Worm (Caenorhabditis elegans) whole organism, L1 larva: Measurements from ENCODE around the gene cal-2.

Experiments used
- F16B12.6 ChIP-seq: fragments of 150-350 bp; optimal IDR thresholded peaks from 2 replicates; lab custom pipeline; 2014; ENCODE audit warnings: missing biosample characterization, missing genetic modification characterization
- Y116A8C.19 ChIP-seq: sonication (generic microtip); optimal IDR thresholded peaks from 2 replicates; lab custom pipeline; 2016; ENCODE audit warnings: missing compliant biosample characterization, missing genetic modification characterization, borderline replicate concordance
- alr-1 ChIP-seq: fragments of 200-800 bp; sonication (Bioruptor generic); optimal IDR thresholded peaks from 2 replicates; lab custom pipeline; 2018; ENCODE audit warnings: borderline replicate concordance, mild to moderate bottlenecking, missing genetic modification characterization, missing compliant biosample characterization
- ama-1 ChIP-seq: fragments of 150-350 bp; optimal IDR thresholded peaks from 2 replicates; lab custom pipeline; 2014
- blmp-1 ChIP-seq: fragments of 150-350 bp; optimal IDR thresholded peaks from 2 replicates; lab custom pipeline; 2014; ENCODE audit warnings: missing biosample characterization, missing genetic modification characterization
- ceh-8 ChIP-seq: fragments of 200-800 bp; sonication (Bioruptor generic); optimal IDR thresholded peaks from 2 replicates; lab custom pipeline; 2018; ENCODE audit warnings: mild to moderate bottlenecking, missing genetic modification characterization, moderate library complexity, missing compliant biosample characterization
- ceh-82 ChIP-seq, 3 experiments: fragments of 150-350 bp in 1 of 3; sonication (generic microtip) in 2 of 3; optimal IDR thresholded peaks; 2 replicates each; lab custom pipeline; 2014 to 2017; ENCODE audit warnings: missing biosample characterization in 3 of 3, missing genetic modification characterization in 3 of 3
- ces-1 ChIP-seq: fragments of 150-350 bp; optimal IDR thresholded peaks from 2 replicates; lab custom pipeline; 2014; ENCODE audit warnings: missing biosample characterization, missing genetic modification reagents, missing genetic modification characterization
- dpl-1 ChIP-seq, 3 experiments: fragments of 150-350 bp in 2 of 3; sonication (generic microtip) in 1 of 3; optimal IDR thresholded peaks; 2 replicates each; lab custom pipeline; 2014 to 2017; ENCODE audit warnings: missing biosample characterization in 3 of 3, missing genetic modification characterization in 3 of 3, missing genetic modification reagents in 3 of 3
- efl-1 ChIP-seq, 4 experiments: fragments of 150-350 bp; optimal IDR thresholded peaks in 3 of 4; peaks in 1 of 4; 1 replicate in 1 of 4; 2 replicates in 3 of 4; lab custom pipeline; 2014; ENCODE audit warnings: missing biosample characterization in 2 of 4, missing genetic modification characterization in 2 of 4, missing genetic modification reagents in 2 of 4
- egl-27 ChIP-seq, 2 experiments: fragments of 150-350 bp in 1 of 2; sonication (generic microtip); optimal IDR thresholded peaks; 3 replicates each; lab custom pipeline; 2017 to 2018; ENCODE audit warnings: missing biosample characterization in 2 of 2, missing genetic modification characterization in 2 of 2, missing genetic modification reagents in 2 of 2
- elt-2 ChIP-seq: sonication (generic microtip); optimal IDR thresholded peaks from 2 replicates; lab custom pipeline; 2016; ENCODE audit warnings: missing genetic modification characterization, mild to moderate bottlenecking, inconsistent platforms, missing compliant biosample characterization, missing genetic modification reagents
- elt-3 ChIP-seq, 6 experiments: fragments of 150-350 bp in 1 of 6; sonication (generic microtip); optimal IDR thresholded peaks; 2 replicates each; lab custom pipeline; 2017 to 2018; ENCODE audit warnings: missing biosample characterization in 6 of 6, missing genetic modification characterization in 6 of 6, inconsistent platforms in 1 of 6
- fos-1 ChIP-seq: fragments of 150-350 bp; optimal IDR thresholded peaks from 2 replicates; lab custom pipeline; 2014; ENCODE audit warnings: missing biosample characterization, missing genetic modification characterization
- hlh-17 ChIP-seq: fragments of 200-800 bp; sonication (Bioruptor generic); optimal IDR thresholded peaks from 2 replicates; lab custom pipeline; 2018; ENCODE audit warnings: missing genetic modification characterization, mild to moderate bottlenecking, missing compliant biosample characterization, moderate library complexity, borderline replicate concordance
- hlh-4 ChIP-seq: sonication (generic microtip); optimal IDR thresholded peaks from 2 replicates; lab custom pipeline; 2016; ENCODE audit warnings: mild to moderate bottlenecking, missing genetic modification characterization, missing compliant biosample characterization
- irx-1 ChIP-seq: sonication (generic microtip); optimal IDR thresholded peaks from 2 replicates; lab custom pipeline; 2016; ENCODE audit warnings: missing genetic modification characterization, missing compliant biosample characterization
- isw-1 ChIP-seq: fragments of 200-800 bp; sonication (Bioruptor generic); IDR thresholded peaks from 2 replicates; pipeline ENCODE4 v1.3.6; 2022; ENCODE audit warnings: missing genetic modification characterization, missing compliant biosample characterization
- jun-1 ChIP-seq: fragments of 150-350 bp; optimal IDR thresholded peaks from 2 replicates; lab custom pipeline; 2014; ENCODE audit warnings: missing biosample characterization, missing genetic modification reagents, missing genetic modification characterization
- lin-13 ChIP-seq: fragments of 150-350 bp; optimal IDR thresholded peaks from 2 replicates; lab custom pipeline; 2014; ENCODE audit warnings: missing biosample characterization, missing genetic modification reagents, missing genetic modification characterization
- lin-14 ChIP-seq: fragments of 200-800 bp; sonication (Bioruptor generic); optimal IDR thresholded peaks from 2 replicates; lab custom pipeline; 2018; ENCODE audit warnings: mild to moderate bottlenecking, missing genetic modification characterization, moderate library complexity, missing compliant biosample characterization
- lsy-2 ChIP-seq, 2 experiments: fragments of 150-350 bp; optimal IDR thresholded peaks; 2 replicates each; lab custom pipeline; 2014; ENCODE audit warnings: missing biosample characterization in 2 of 2, missing genetic modification characterization in 2 of 2
- mdl-1 ChIP-seq, 2 experiments: fragments of 150-350 bp; optimal IDR thresholded peaks; 2 replicates each; lab custom pipeline; 2014 to 2017; ENCODE audit warnings: missing biosample characterization in 2 of 2, missing genetic modification characterization in 2 of 2, inconsistent platforms in 1 of 2
- nhr-11 ChIP-seq: fragments of 150-350 bp; optimal IDR thresholded peaks from 2 replicates; lab custom pipeline; 2014; ENCODE audit warnings: missing biosample characterization, missing genetic modification characterization
- nhr-12 ChIP-seq: sonication (generic microtip); optimal IDR thresholded peaks from 2 replicates; lab custom pipeline; 2017; ENCODE audit warnings: missing biosample characterization, missing genetic modification characterization
- nhr-19 ChIP-seq: fragments of 200-800 bp; sonication (Bioruptor generic); conservative IDR thresholded peaks from 2 replicates; pipeline ENCODE4 v1.3.6; 2022; ENCODE audit warnings: missing genetic modification characterization, missing compliant biosample characterization
- nhr-20 ChIP-seq: sonication (generic microtip); optimal IDR thresholded peaks from 2 replicates; lab custom pipeline; 2016; ENCODE audit warnings: mild to moderate bottlenecking, missing genetic modification characterization, missing compliant biosample characterization
- nhr-47 ChIP-seq: sonication (generic microtip); optimal IDR thresholded peaks from 2 replicates; lab custom pipeline; 2016; ENCODE audit warnings: mild to moderate bottlenecking, missing genetic modification characterization, moderate library complexity, missing compliant biosample characterization
- nhr-71 ChIP-seq: sonication (generic microtip); optimal IDR thresholded peaks from 2 replicates; lab custom pipeline; 2016; ENCODE audit warnings: mild to moderate bottlenecking, missing genetic modification characterization, moderate library complexity, missing compliant biosample characterization
- nhr-76 ChIP-seq: sonication (generic microtip); optimal IDR thresholded peaks from 2 replicates; lab custom pipeline; 2017; ENCODE audit warnings: missing biosample characterization, missing genetic modification characterization
- nhr-90 ChIP-seq: sonication (generic microtip); optimal IDR thresholded peaks from 2 replicates; lab custom pipeline; 2016; ENCODE audit warnings: mild to moderate bottlenecking, missing genetic modification characterization, missing compliant biosample characterization; ENCODE audit not compliant: poor library complexity
- pag-3 ChIP-seq: sonication (generic microtip); optimal IDR thresholded peaks from 2 replicates; lab custom pipeline; 2017; ENCODE audit warnings: missing genetic modification characterization, mild to moderate bottlenecking, missing compliant biosample characterization, antibody characterized with exemption, borderline replicate concordance; ENCODE audit not compliant: insufficient read depth
- rnt-1 ChIP-seq: sonication (generic microtip); optimal IDR thresholded peaks from 2 replicates; lab custom pipeline; 2016; ENCODE audit warnings: mild to moderate bottlenecking, missing genetic modification characterization, moderate library complexity, missing compliant biosample characterization
- skn-1 ChIP-seq: fragments of 150-350 bp; optimal IDR thresholded peaks from 2 replicates; lab custom pipeline; 2014; ENCODE audit warnings: missing biosample characterization, missing genetic modification characterization
- snu-23 ChIP-seq: sonication (generic microtip); optimal IDR thresholded peaks from 2 replicates; lab custom pipeline; 2016; ENCODE audit warnings: missing genetic modification characterization, missing compliant biosample characterization
- sox-4 ChIP-seq: sonication (generic microtip); optimal IDR thresholded peaks from 2 replicates; lab custom pipeline; 2016; ENCODE audit warnings: missing genetic modification characterization, missing compliant biosample characterization
- tbx-2 ChIP-seq: sonication (generic microtip); optimal IDR thresholded peaks from 2 replicates; lab custom pipeline; 2016; ENCODE audit warnings: missing genetic modification characterization, missing compliant biosample characterization
- tlp-1 ChIP-seq: fragments of 150-350 bp; optimal IDR thresholded peaks from 2 replicates; lab custom pipeline; 2014; ENCODE audit warnings: missing biosample characterization, missing genetic modification characterization
- unc-130 ChIP-seq: fragments of 150-350 bp; optimal IDR thresholded peaks from 2 replicates; lab custom pipeline; 2017; ENCODE audit warnings: missing biosample characterization, missing genetic modification characterization, inconsistent platforms
- unc-30 ChIP-seq: sonication (generic microtip); optimal IDR thresholded peaks from 2 replicates; lab custom pipeline; 2017; ENCODE audit warnings: missing biosample characterization, missing genetic modification characterization
- unc-86 ChIP-seq: sonication (generic microtip); optimal IDR thresholded peaks from 2 replicates; lab custom pipeline; 2016; ENCODE audit warnings: missing genetic modification characterization, missing compliant biosample characterization
- unc-98 ChIP-seq: fragments of 200-800 bp; sonication (Bioruptor generic); IDR thresholded peaks from 2 replicates; pipeline ENCODE4 v1.3.6; 2022; ENCODE audit warnings: missing genetic modification characterization, missing compliant biosample characterization
- ztf-11 ChIP-seq, 2 experiments: sonication (generic microtip); optimal IDR thresholded peaks; 2 replicates each; lab custom pipeline; 2016 to 2017; ENCODE audit warnings: missing genetic modification characterization in 2 of 2, missing biosample characterization in 1 of 2, missing compliant biosample characterization in 1 of 2
- ztf-4 ChIP-seq: fragments of 150-350 bp; optimal IDR thresholded peaks from 2 replicates; lab custom pipeline; 2014; ENCODE audit warnings: missing biosample characterization, missing genetic modification characterization

The cal-2 gene

DNA sequence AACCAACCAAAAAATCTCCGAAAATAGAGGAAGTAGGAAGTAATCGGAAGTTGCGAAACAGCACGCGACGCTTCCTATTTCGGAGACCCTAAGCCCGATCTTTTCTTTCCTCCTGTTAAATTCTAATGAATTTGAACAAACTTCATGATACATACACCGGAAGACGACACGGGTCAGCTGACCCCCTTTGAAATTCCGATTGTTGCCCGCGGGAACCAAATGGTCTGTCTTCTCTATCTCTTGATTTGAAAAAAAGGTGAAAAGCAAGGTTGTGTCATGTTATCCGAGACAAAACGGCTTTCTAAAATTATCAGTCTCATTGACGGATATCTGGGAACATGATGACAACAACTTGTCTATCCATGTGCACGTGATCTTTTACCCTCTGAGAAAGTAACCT is 1.4 kb upstream of the cal-2 start:
- TF ChIP-seq ztf-4 (tag; lab: Kevin White, UChicago) (no peak), dpl-1 (GFP tag; optimal IDR thresholded peaks at IDR 0.05; lab: Kevin White, UChicago) (peak in 1 of 3 experiments; percentile 14), mdl-1 (tag; optimal IDR thresholded peaks at IDR 0.05; lab: Kevin White, UChicago) (peak in 1 of 2 experiments; percentile 63), nhr-19 (GFP tag; lab: Robert Waterston, UW) (peak; percentile 66), hlh-4 (no peak), fos-1 (tag; lab: Kevin White, UChicago) (no peak), elt-2 (tag; lab: Kevin White, UChicago) (no peak), nhr-20 (peak; percentile 53), blmp-1 (tag; lab: Kevin White, UChicago) (peak; percentile 81), hlh-17 (GFP tag; lab: Kevin White, UChicago) (no peak), nhr-90 (no peak), lsy-2 (tag; optimal IDR thresholded peaks at IDR 0.05; lab: Kevin White, UChicago) (peak; percentile 33 to 71), skn-1 (tag; lab: Kevin White, UChicago) (no peak), unc-30 (tag; lab: Kevin White, UChicago) (no peak), unc-130 (tag; lab: Kevin White, UChicago) (peak; percentile 92), ztf-11 (tag; optimal IDR thresholded peaks at IDR 0.05; lab: Kevin White, UChicago) (no peak), Y116A8C.19 (tag; lab: Kevin White, UChicago) (no peak), nhr-71 (peak; percentile 89), tbx-2 (tag; lab: Kevin White, UChicago) (peak; percentile 35), lin-14 (GFP tag; lab: Kevin White, UChicago) (peak; percentile 77), nhr-47 (tag; lab: Kevin White, UChicago) (peak; percentile 22), egl-27 (tag; optimal IDR thresholded peaks at IDR 0.05; lab: Kevin White, UChicago) (no peak), nhr-11 (tag; lab: Kevin White, UChicago) (no peak), pag-3 (no peak), sox-4 (no peak), nhr-12 (no peak), ceh-82 (tag; optimal IDR thresholded peaks at IDR 0.05; lab: Kevin White, UChicago) (no peak), elt-3 (tag; optimal IDR thresholded peaks at IDR 0.05; lab: Kevin White, UChicago) (no peak), jun-1 (no peak), unc-86 (tag; lab: Kevin White, UChicago) (no peak), isw-1 (GFP tag; lab: Robert Waterston, UW) (no peak), ceh-8 (GFP tag; lab: Kevin White, UChicago) (no peak), unc-98 (GFP tag; lab: Robert Waterston, UW) (0 out of 2 replicates have a peak, but pooled peaks have one; percentile 3), irx-1 (tag; lab: Kevin White, UChicago) (no peak), F16B12.6 (tag; lab: Kevin White, UChicago) (no peak), efl-1 (optimal IDR thresholded peaks at IDR 0.05; lab: Kevin White, UChicago) (peak in 1 of 2 experiments; percentile 32), efl-1 (GFP tag; optimal IDR thresholded peaks at IDR 0.05 in 1 of 2; lab: Kevin White, UChicago) (no peak), lin-13 (GFP tag; lab: Kevin White, UChicago) (peak; percentile 15), ces-1 (GFP tag; lab: Kevin White, UChicago) (no peak), rnt-1 (peak; percentile 74), alr-1 (tag; lab: Kevin White, UChicago) (no peak), snu-23 (GFP tag; lab: Kevin White, UChicago) (peak; percentile 55)
- TF ChIP-seq, all 84 proteins: peak for 16

DNA sequence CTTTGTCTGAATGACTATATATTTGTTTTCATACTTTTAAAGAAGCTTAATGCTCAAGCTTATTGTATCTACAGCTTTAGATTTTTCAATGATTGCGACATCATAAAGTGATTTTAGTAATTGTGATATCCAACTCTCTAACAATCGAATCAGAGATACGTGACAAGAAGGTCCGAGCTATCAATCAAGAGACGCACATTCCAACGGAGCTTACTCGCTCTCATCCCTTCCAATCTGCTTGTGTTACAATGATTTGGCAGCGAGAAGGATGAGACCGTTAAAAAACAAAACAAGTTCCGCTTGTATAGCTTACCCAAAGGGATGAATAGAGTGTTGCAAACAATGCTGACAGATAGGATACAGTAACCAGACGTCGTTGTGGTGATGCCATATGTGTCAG is 936 bp downstream of the cal-2 start:
- TF ChIP-seq nhr-76 (tag; lab: Kevin White, UChicago), result no peak
- TF ChIP-seq nhr-71, result peak; percentile 15
- TF ChIP-seq rnt-1, result peak; percentile 62
- no peak for TF ChIP-seq efl-1 (optimal IDR thresholded peaks at IDR 0.05; lab: Kevin White, UChicago)
- TF ChIP-seq efl-1 (GFP tag; optimal IDR thresholded peaks at IDR 0.05 in 1 of 2; lab: Kevin White, UChicago), result peak in 1 of 2 experiments; percentile 65
- peak; percentile 42 for TF ChIP-seq unc-130 (tag; lab: Kevin White, UChicago)
- peak; percentile 9 for TF ChIP-seq ama-1
- TF ChIP-seq tlp-1, result no peak
- TF ChIP-seq lin-14 (GFP tag; lab: Kevin White, UChicago), result peak; percentile 42
